Fruit fly (Drosophila melanogaster) whole organism, embryonic: ENCODE data around the gene Slu7.

Experiments
- CG10267 ChIP-seq: fragments of 200-800 bp; sonication (Bioruptor generic); optimal IDR thresholded peaks from 2 replicates; lab custom pipeline; 2018; ENCODE audit warnings: missing biosample characterization, mild to moderate bottlenecking, missing genetic modification characterization, moderate library complexity
- CG10654 ChIP-seq: fragments of 200-800 bp; sonication (Bioruptor generic); optimal IDR thresholded peaks from 2 replicates; lab custom pipeline; 2016; ENCODE audit warnings: missing biosample characterization, missing genetic modification characterization
- CG10979 ChIP-seq: fragments of 200-800 bp; sonication (Bioruptor generic); optimal IDR thresholded peaks from 2 replicates; lab custom pipeline; 2018; ENCODE audit warnings: missing biosample characterization, mild to moderate bottlenecking, missing genetic modification characterization, moderate library complexity
- CG12391 ChIP-seq: fragments of 200-800 bp; sonication (Bioruptor generic); optimal IDR thresholded peaks from 3 replicates; lab custom pipeline; 2018; ENCODE audit warnings: missing biosample characterization, mild to moderate bottlenecking, missing genetic modification characterization, moderate library complexity
- CG16815 ChIP-seq: fragments of 200-800 bp; sonication (Bioruptor generic); optimal IDR thresholded peaks from 3 replicates; lab custom pipeline; 2017; ENCODE audit warnings: missing biosample characterization, mild to moderate bottlenecking, missing genetic modification characterization
- CG17568 ChIP-seq: fragments of 200-800 bp; sonication (Bioruptor generic); optimal IDR thresholded peaks from 2 replicates; lab custom pipeline; 2018; ENCODE audit warnings: missing biosample characterization, mild to moderate bottlenecking, missing genetic modification characterization, moderate library complexity
- CG2889 ChIP-seq: fragments of 200-800 bp; sonication (Bioruptor generic); IDR thresholded peaks from 3 replicates; pipeline ENCODE4 v1.3.6; 2022; ENCODE audit warnings: missing biosample characterization, missing genetic modification characterization
- CG30020 ChIP-seq: fragments of 200-800 bp; optimal IDR thresholded peaks from 2 replicates; lab custom pipeline; 2019; ENCODE audit warnings: missing biosample characterization, mild to moderate bottlenecking, missing genetic modification characterization, moderate library complexity
- CG30431 ChIP-seq: fragments of 200-800 bp; sonication (Bioruptor generic); optimal IDR thresholded peaks from 2 replicates; lab custom pipeline; 2017; ENCODE audit warnings: missing biosample characterization, missing genetic modification characterization
- CG3163 ChIP-seq: fragments of 200-800 bp; sonication (Bioruptor generic); optimal IDR thresholded peaks from 3 replicates; lab custom pipeline; 2016; ENCODE audit warnings: missing biosample characterization, missing genetic modification characterization
- CG34376 ChIP-seq: fragments of 200-800 bp; sonication (Bioruptor generic); optimal IDR thresholded peaks from 2 replicates; lab custom pipeline; 2018; ENCODE audit warnings: missing biosample characterization, mild to moderate bottlenecking, missing genetic modification characterization
- CG6272 ChIP-seq: fragments of 200-800 bp; sonication (Bioruptor generic); IDR thresholded peaks from 2 replicates; pipeline ENCODE4 v1.3.6; 2022; ENCODE audit warnings: missing biosample characterization, missing genetic modification characterization
- CG6854 ChIP-seq: fragments of 200-800 bp; sonication (Bioruptor generic); optimal IDR thresholded peaks from 3 replicates; lab custom pipeline; 2017; ENCODE audit warnings: missing biosample characterization, mild to moderate bottlenecking, missing genetic modification characterization
- CG9609 ChIP-seq: fragments of 200-800 bp; sonication (Bioruptor generic); optimal IDR thresholded peaks from 3 replicates; lab custom pipeline; 2016; ENCODE audit warnings: missing biosample characterization, missing genetic modification characterization
- CHES-1-like ChIP-seq: fragments of 200-800 bp; sonication (Bioruptor generic); optimal IDR thresholded peaks from 2 replicates; lab custom pipeline; 2016; ENCODE audit warnings: missing biosample characterization, missing genetic modification characterization
- D ChIP-seq, 2 experiments: fragments of 200-800 bp in 1 of 2; fragments of >200 bp in 1 of 2; sonication (Bioruptor generic) in 1 of 2; optimal IDR thresholded peaks; 2 replicates in 1 of 2; 3 replicates in 1 of 2; lab custom pipeline; 2017; ENCODE audit warnings: mild to moderate bottlenecking in 1 of 2, missing biosample characterization in 1 of 2, missing genetic modification characterization in 1 of 2, missing genetic modification reagents in 1 of 2
- Dad ChIP-seq: fragments of 200-800 bp; sonication (Bioruptor generic); optimal IDR thresholded peaks from 3 replicates; lab custom pipeline; 2016; ENCODE audit warnings: missing biosample characterization, missing genetic modification characterization
- Dbx ChIP-seq: fragments of 200-800 bp; sonication (Bioruptor generic); IDR thresholded peaks from 3 replicates; pipeline ENCODE4 v1.3.6; 2022; ENCODE audit warnings: missing biosample characterization, missing genetic modification characterization
- HHEX ChIP-seq: fragments of 200-800 bp; sonication (Bioruptor generic); optimal IDR thresholded peaks from 3 replicates; lab custom pipeline; 2017; ENCODE audit warnings: missing biosample characterization, mild to moderate bottlenecking, missing genetic modification characterization, missing genetic modification reagents
- HLH54F ChIP-seq: fragments of 200-800 bp; sonication (Bioruptor generic); optimal IDR thresholded peaks from 3 replicates; lab custom pipeline; 2016; ENCODE audit warnings: missing biosample characterization, missing genetic modification characterization
- HmgD ChIP-seq: fragments of 200-800 bp; sonication (Bioruptor generic); optimal IDR thresholded peaks from 3 replicates; lab custom pipeline; 2016; ENCODE audit warnings: missing biosample characterization, missing genetic modification characterization
- Hr51 ChIP-seq, 2 experiments: fragments of 200-800 bp; sonication (Bioruptor generic); optimal IDR thresholded peaks; 2 replicates in 1 of 2; 3 replicates in 1 of 2; lab custom pipeline; 2016 to 2018; ENCODE audit warnings: missing biosample characterization in 2 of 2, missing genetic modification characterization in 2 of 2, mild to moderate bottlenecking in 1 of 2, moderate library complexity in 1 of 2
- NC2α ChIP-seq: fragments of 200-800 bp; sonication (Bioruptor generic); optimal IDR thresholded peaks from 2 replicates; lab custom pipeline; 2016; ENCODE audit warnings: missing biosample characterization, missing genetic modification characterization
- Nf-YA ChIP-seq: fragments of 200-800 bp; sonication (Bioruptor generic); IDR thresholded peaks from 2 replicates; pipeline ENCODE4 v1.3.6; 2022; ENCODE audit warnings: missing biosample characterization, missing genetic modification characterization
- Nf-YC ChIP-seq: fragments of 200-800 bp; optimal IDR thresholded peaks from 3 replicates; lab custom pipeline; 2019; ENCODE audit warnings: missing biosample characterization, mild to moderate bottlenecking, missing genetic modification characterization, moderate library complexity
- Oaz ChIP-seq: fragments of 200-800 bp; sonication (Bioruptor generic); IDR thresholded peaks from 2 replicates; pipeline ENCODE4 v1.3.6; 2022; ENCODE audit warnings: missing biosample characterization, missing genetic modification characterization
- Oli ChIP-seq: fragments of 200-800 bp; sonication (Bioruptor generic); optimal IDR thresholded peaks from 2 replicates; lab custom pipeline; 2018; ENCODE audit warnings: missing biosample characterization, mild to moderate bottlenecking, missing genetic modification characterization, moderate library complexity
- PHDP ChIP-seq: fragments of 200-800 bp; sonication (Bioruptor generic); optimal IDR thresholded peaks from 3 replicates; lab custom pipeline; 2018; ENCODE audit warnings: missing biosample characterization, mild to moderate bottlenecking, missing genetic modification characterization, moderate library complexity
- Ssrp ChIP-seq: fragments of 200-800 bp; sonication (Bioruptor generic); optimal IDR thresholded peaks from 2 replicates; lab custom pipeline; 2018; ENCODE audit warnings: missing biosample characterization, mild to moderate bottlenecking, missing genetic modification characterization, moderate library complexity
- al ChIP-seq: fragments of 200-800 bp; sonication (Bioruptor generic); IDR thresholded peaks from 2 replicates; pipeline ENCODE4 v1.3.6; 2022; ENCODE audit warnings: missing biosample characterization, missing genetic modification characterization
- caup ChIP-seq: fragments of 200-800 bp; sonication (Bioruptor generic); optimal IDR thresholded peaks from 3 replicates; lab custom pipeline; 2017; ENCODE audit warnings: missing biosample characterization, mild to moderate bottlenecking, missing genetic modification characterization, moderate library complexity; ENCODE audit not compliant: severe bottlenecking
- chm ChIP-seq: fragments of 200-800 bp; sonication (Bioruptor generic); IDR thresholded peaks from 2 replicates; pipeline ENCODE4 v1.3.6; 2022; ENCODE audit warnings: missing biosample characterization, missing genetic modification characterization
- dmrt11E ChIP-seq: fragments of 200-800 bp; sonication (Bioruptor generic); optimal IDR thresholded peaks from 3 replicates; lab custom pipeline; 2018; ENCODE audit warnings: missing biosample characterization, mild to moderate bottlenecking, missing genetic modification characterization, moderate library complexity
- ems ChIP-seq: fragments of 200-800 bp; sonication (Bioruptor generic); optimal IDR thresholded peaks from 3 replicates; lab custom pipeline; 2016; ENCODE audit warnings: missing biosample characterization, missing genetic modification characterization
- exex ChIP-seq: fragments of 200-800 bp; sonication (Bioruptor generic); optimal IDR thresholded peaks from 4 replicates; lab custom pipeline; 2018; ENCODE audit warnings: missing biosample characterization, mild to moderate bottlenecking, missing genetic modification characterization, moderate library complexity
- hb ChIP-seq: fragments of 200-800 bp; sonication (Bioruptor generic); IDR thresholded peaks from 3 replicates; pipeline ENCODE4 v1.3.6; 2022; ENCODE audit warnings: missing biosample characterization, missing genetic modification characterization; ENCODE audit not compliant: partially characterized antibody
- insv ChIP-seq, 2 experiments: fragments of 200-800 bp; sonication (Bioruptor generic); optimal IDR thresholded peaks; 3 replicates each; lab custom pipeline; 2016 to 2018; ENCODE audit warnings: missing biosample characterization in 2 of 2, missing genetic modification characterization in 2 of 2
- knrl ChIP-seq: fragments of 200-800 bp; sonication (Bioruptor generic); IDR thresholded peaks from 3 replicates; pipeline ENCODE4 v1.3.6; 2022; ENCODE audit warnings: missing biosample characterization, missing genetic modification characterization; ENCODE audit not compliant: partially characterized antibody
- lov ChIP-seq, 2 experiments: fragments of 200-800 bp in 1 of 2; fragments of >200 bp in 1 of 2; sonication (Bioruptor generic) in 1 of 2; IDR thresholded peaks in 1 of 2; optimal IDR thresholded peaks in 1 of 2; 2 replicates in 1 of 2; 3 replicates in 1 of 2; pipeline versions ENCODE4 v1.3.6 to Lab custom; 2017 to 2022; ENCODE audit warnings: missing biosample characterization in 1 of 2, missing genetic modification characterization in 1 of 2
- nerfin-2 ChIP-seq: fragments of 200-800 bp; sonication (Bioruptor generic); IDR thresholded peaks from 2 replicates; pipeline ENCODE4 v1.3.6; 2022; ENCODE audit warnings: missing biosample characterization, missing genetic modification characterization; ENCODE audit not compliant: partially characterized antibody
- sens ChIP-seq: fragments of 200-800 bp; sonication (Bioruptor generic); peaks from one replicate; lab custom pipeline; 2016; ENCODE audit warnings: missing biosample characterization, missing genetic modification characterization
- slou ChIP-seq: fragments of 200-800 bp; sonication (Bioruptor generic); optimal IDR thresholded peaks from 3 replicates; lab custom pipeline; 2016; ENCODE audit warnings: missing biosample characterization, missing genetic modification characterization
- sug ChIP-seq: fragments of 200-800 bp; optimal IDR thresholded peaks from 2 replicates; lab custom pipeline; 2019; ENCODE audit warnings: missing biosample characterization, mild to moderate bottlenecking, missing genetic modification characterization, moderate library complexity
- trem ChIP-seq: fragments of 200-800 bp; optimal IDR thresholded peaks from 3 replicates; lab custom pipeline; 2019; ENCODE audit warnings: missing biosample characterization, mild to moderate bottlenecking, missing genetic modification characterization, moderate library complexity
- vfl ChIP-seq: fragments of 200-800 bp; sonication (Bioruptor generic); optimal IDR thresholded peaks from 2 replicates; lab custom pipeline; 2016; ENCODE audit warnings: missing biosample characterization, missing genetic modification characterization
- vvl ChIP-seq: fragments of 200-800 bp; sonication (Bioruptor generic); IDR thresholded peaks from 2 replicates; pipeline ENCODE4 v1.3.6; 2022; ENCODE audit warnings: missing biosample characterization, missing genetic modification characterization
- wek ChIP-seq: fragments of 200-800 bp; sonication (Bioruptor generic); optimal IDR thresholded peaks from 3 replicates; lab custom pipeline; 2018; ENCODE audit warnings: missing biosample characterization, mild to moderate bottlenecking, missing genetic modification characterization, moderate library complexity
- wor ChIP-seq: fragments of 200-800 bp; sonication (Bioruptor generic); IDR thresholded peaks from 2 replicates; pipeline ENCODE4 v1.3.6; 2022; ENCODE audit warnings: missing biosample characterization, missing genetic modification characterization
- zen2 ChIP-seq: fragments of 200-800 bp; sonication (Bioruptor generic); IDR thresholded peaks from 3 replicates; pipeline ENCODE4 v1.3.6; 2022; ENCODE audit warnings: missing biosample characterization, missing genetic modification characterization; ENCODE audit not compliant: partially characterized antibody
- zfh1 ChIP-seq: fragments of 200-800 bp; sonication (Bioruptor generic); IDR thresholded peaks from 3 replicates; pipeline ENCODE4 v1.3.6; 2022; ENCODE audit warnings: missing biosample characterization, missing genetic modification characterization

Gene Slu7

DNA sequence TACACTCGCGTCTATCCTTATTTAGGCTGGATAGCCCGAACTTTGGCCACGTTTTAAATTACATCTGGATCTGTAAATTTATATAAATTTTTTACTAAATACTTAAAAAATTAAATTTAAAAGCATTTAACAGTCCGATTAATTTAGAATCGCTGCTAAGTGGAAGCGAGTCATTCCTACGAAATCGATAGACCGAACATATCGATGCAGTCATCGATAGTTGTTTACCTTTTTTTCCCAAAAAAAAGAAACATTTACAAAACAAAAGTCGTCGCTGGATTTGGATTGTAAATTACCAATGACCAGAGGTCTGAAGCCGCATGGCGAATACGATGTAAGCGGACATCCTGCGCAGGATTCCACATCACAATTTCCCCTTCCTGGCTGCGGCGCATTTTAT lies 16.8 kb upstream of the Slu7 start, which contains the start of gene Sirt7 (continued):
- TF ChIP-seq ems (GFP tag; lab: Kevin White, UChicago): no peak
- no peak for TF ChIP-seq CG6854 (GFP tag; lab: Kevin White, UChicago)
- TF ChIP-seq Nf-YC: no peak
- peak; percentile 5 for TF ChIP-seq CHES-1-like
- TF ChIP-seq knrl: peak; percentile 94
- no peak for TF ChIP-seq Dbx
- TF ChIP-seq Oaz (GFP tag; lab: Robert Waterston, UW): no peak
- no peak for TF ChIP-seq PHDP (tag; lab: Kevin White, UChicago)
- no peak for TF ChIP-seq Hr51 (GFP tag; optimal IDR thresholded peaks at IDR 0.05; lab: Kevin White, UChicago)
- no peak for TF ChIP-seq CG16815
- no peak for TF ChIP-seq NC2α
- TF ChIP-seq Oli (tag; lab: Kevin White, UChicago): no peak
- TF ChIP-seq CG9609: no peak
- no peak for TF ChIP-seq insv (GFP tag; optimal IDR thresholded peaks at IDR 0.05; lab: Kevin White, UChicago)
- no peak for TF ChIP-seq CG3163
- peak; percentile 53 for TF ChIP-seq CG10267
- no peak for TF ChIP-seq CG12391 (tag; lab: Kevin White, UChicago)
- TF ChIP-seq exex (tag; lab: Kevin White, UChicago): peak; percentile 19
- TF ChIP-seq caup: no peak
- TF ChIP-seq CG30020 (tag; lab: Kevin White, UChicago): no peak
- no peak for TF ChIP-seq wek (GFP tag; lab: Kevin White, UChicago)
- no peak for TF ChIP-seq CG2889
- TF ChIP-seq HHEX (GFP tag; lab: Kevin White, UChicago): no peak
- TF ChIP-seq hb: peak; percentile 86
- TF ChIP-seq D (optimal IDR thresholded peaks at IDR 0.05; lab: Kevin White, UChicago): no peak
- TF ChIP-seq D (GFP tag; optimal IDR thresholded peaks at IDR 0.05; lab: Kevin White, UChicago): no peak
- no peak for TF ChIP-seq slou (GFP tag; lab: Kevin White, UChicago)
- no peak for TF ChIP-seq HmgD (GFP tag; lab: Kevin White, UChicago)
- no peak for TF ChIP-seq chm (GFP tag; lab: Robert Waterston, UW)
- TF ChIP-seq Dad (GFP tag; lab: Kevin White, UChicago): no peak
- no peak for TF ChIP-seq CG10654 (GFP tag; lab: Kevin White, UChicago)
- no peak for TF ChIP-seq CG34376 (GFP tag; lab: Kevin White, UChicago)
- no peak for TF ChIP-seq sens
- no peak for TF ChIP-seq Nf-YA (GFP tag; lab: Robert Waterston, UW)
- TF ChIP-seq CG6272: no peak
- no peak for TF ChIP-seq lov (optimal IDR thresholded peaks at IDR 0.05; lab: Kevin White, UChicago)
- no peak for TF ChIP-seq lov (GFP tag; IDR thresholded peaks at IDR 0.05; lab: Robert Waterston, UW)
- TF ChIP-seq CG17568: no peak
- no peak for TF ChIP-seq zfh1 (GFP tag; lab: Robert Waterston, UW)
- TF ChIP-seq trem: peak; percentile 30
- TF ChIP-seq vfl: no peak
- peak; percentile 43; the same call in 1 of the 2 replicates for TF ChIP-seq vvl
- TF ChIP-seq dmrt11E (tag; lab: Kevin White, UChicago): no peak
- TF ChIP-seq nerfin-2 (GFP tag; lab: Robert Waterston, UW): peak; percentile 86
- peak; percentile 18 for TF ChIP-seq sug (tag; lab: Kevin White, UChicago)
- no peak for TF ChIP-seq CG30431 (GFP tag; lab: Kevin White, UChicago)
- TF ChIP-seq CG10979 (tag; lab: Kevin White, UChicago): no peak
- no peak for TF ChIP-seq al
- no peak for TF ChIP-seq HLH54F (GFP tag; lab: Kevin White, UChicago)
- no peak for TF ChIP-seq Ssrp (tag; lab: Kevin White, UChicago)
- TF ChIP-seq wor (GFP tag; lab: Robert Waterston, UW): no peak
- TF ChIP-seq zen2 (GFP tag; lab: Robert Waterston, UW): peak; percentile 97
